Worm (Caenorhabditis elegans) whole organism, mixed stage, embryonic: Measurements from ENCODE around the gene hcf-1.

Experiments
- lin-32 ChIP-seq: fragments of 200-800 bp; sonication (Bioruptor generic); optimal IDR thresholded peaks from 2 replicates; lab custom pipeline; 2018; ENCODE audit warnings: mild to moderate bottlenecking, missing genetic modification characterization, missing compliant biosample characterization
- mep-1 ChIP-seq: fragments of 150-350 bp; optimal IDR thresholded peaks from 2 replicates; lab custom pipeline; 2017; ENCODE audit warnings: missing biosample characterization, missing genetic modification reagents, missing genetic modification characterization, inconsistent platforms
- nhr-12 ChIP-seq: fragments of 150-350 bp; optimal IDR thresholded peaks from 2 replicates; lab custom pipeline; 2014; ENCODE audit warnings: missing biosample characterization, missing genetic modification characterization

ce11 chrIV:7747838-7748237 lies 26.2 kb downstream of the hcf-1 start, which contains the start of gene klo-1:
- TF ChIP-seq lin-32 (no peak), mep-1 (tag; lab: Kevin White, UChicago) (no peak), nhr-12 (tag; lab: Kevin White, UChicago) (no peak)
